Worm (Caenorhabditis elegans) whole organism, late embryonic: ENCODE measurements around the gene F08F3.8.

Source experiments
- F13H6.1 ChIP-seq: sonication (generic microtip); optimal IDR thresholded peaks from 2 replicates; lab custom pipeline; 2016; ENCODE audit warnings: missing genetic modification characterization, missing compliant biosample characterization
- K09A11.1 ChIP-seq: sonication (generic microtip); optimal IDR thresholded peaks from 2 replicates; lab custom pipeline; 2017; ENCODE audit warnings: antibody characterized with exemption, mild to moderate bottlenecking, missing genetic modification characterization, missing compliant biosample characterization; ENCODE audit not compliant: insufficient read depth
- ceh-34 ChIP-seq: sonication (generic microtip); optimal IDR thresholded peaks from 2 replicates; lab custom pipeline; 2016; ENCODE audit warnings: mild to moderate bottlenecking, missing genetic modification characterization, missing compliant biosample characterization
- nhr-232 ChIP-seq: sonication (generic microtip); optimal IDR thresholded peaks from 2 replicates; lab custom pipeline; 2016; ENCODE audit warnings: missing genetic modification characterization, missing compliant biosample characterization
- pha-2 ChIP-seq: sonication (generic microtip); optimal IDR thresholded peaks from 2 replicates; lab custom pipeline; 2017; ENCODE audit warnings: mild to moderate bottlenecking, missing genetic modification characterization, missing compliant biosample characterization

DNA sequence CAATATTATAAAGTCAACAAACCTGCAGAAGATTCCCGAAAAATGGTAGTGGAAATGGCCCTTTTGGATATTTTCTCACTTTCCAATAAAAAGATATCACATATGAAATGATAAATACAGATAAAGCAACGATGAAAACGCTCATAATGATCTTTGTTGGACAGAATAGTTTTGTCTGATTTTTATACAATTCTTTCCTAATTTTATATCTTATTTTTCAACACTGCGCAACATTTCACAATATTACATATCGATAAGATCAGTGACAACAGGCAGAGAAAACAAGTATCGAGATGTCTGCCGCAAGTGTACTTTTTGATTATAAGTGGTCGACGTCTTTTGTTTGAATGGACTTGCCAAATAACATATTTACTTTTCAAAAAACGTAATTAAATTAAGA is 9.3 kb downstream of the F08F3.8 start, which contains the start of gene cyp-14A5:
- TF ChIP-seq K09A11.1 (tag; lab: Kevin White, UChicago) (no peak), nhr-232 (tag; lab: Kevin White, UChicago) (no peak), pha-2 (no peak), F13H6.1 (tag; lab: Kevin White, UChicago) (no peak), ceh-34 (no peak)
